Fruit fly (Drosophila melanogaster): ENCODE results near the gene CG2113.

- TF ChIP-seq pros (GFP tag; optimal IDR thresholded peaks at IDR 0.05) = no peak
- TF ChIP-seq Spps (tag; optimal IDR thresholded peaks at IDR 0.05) = no peak
- TF ChIP-seq CG8281 (tag; optimal IDR thresholded peaks at IDR 0.05) = no peak
- TF ChIP-seq ssp (GFP tag; IDR thresholded peaks at IDR 0.05) = no peak
- TF ChIP-seq CG12391 (tag; optimal IDR thresholded peaks at IDR 0.05) = no peak
- TF ChIP-seq Hmx (GFP tag; optimal IDR thresholded peaks at IDR 0.05) = no peak
Measured at dm6 chr3L:3026421-3026820, 31.4 kb downstream of the CG2113 start, which contains the start of gene aly.

All from whole organism, embryonic.